Worm (Caenorhabditis elegans) whole organism, mixed stage, embryonic: ENCODE measurements around the gene C05E4.12.

Source experiments
- M03D4.4 ChIP-seq: sonication (generic microtip); optimal IDR thresholded peaks from 2 replicates; lab custom pipeline; 2017; ENCODE audit warnings: mild to moderate bottlenecking, missing genetic modification characterization, missing compliant biosample characterization
- bed-3 ChIP-seq: fragments of 200-800 bp; sonication (Bioruptor generic); optimal IDR thresholded peaks from 3 replicates; lab custom pipeline; 2018; ENCODE audit warnings: mild to moderate bottlenecking, missing genetic modification characterization, moderate library complexity, missing compliant biosample characterization
- blmp-1 ChIP-seq: fragments of 150-350 bp; optimal IDR thresholded peaks from 2 replicates; lab custom pipeline; 2014; ENCODE audit warnings: missing biosample characterization, missing genetic modification characterization
- ceh-39 ChIP-seq: fragments of 150-350 bp; optimal IDR thresholded peaks from 2 replicates; lab custom pipeline; 2014; ENCODE audit warnings: missing biosample characterization, missing genetic modification characterization
- ceh-43 ChIP-seq: fragments of 200-800 bp; sonication (Bioruptor generic); optimal IDR thresholded peaks from 2 replicates; lab custom pipeline; 2018; ENCODE audit warnings: mild to moderate bottlenecking, missing genetic modification characterization, moderate library complexity, missing compliant biosample characterization
- ceh-83 ChIP-seq: fragments of 200-800 bp; sonication (Bioruptor generic); optimal IDR thresholded peaks from 2 replicates; lab custom pipeline; 2018; ENCODE audit warnings: mild to moderate bottlenecking, missing genetic modification characterization, missing compliant biosample characterization
- ces-1 ChIP-seq: fragments of 150-350 bp; optimal IDR thresholded peaks from 2 replicates; lab custom pipeline; 2014; ENCODE audit warnings: missing biosample characterization, missing genetic modification reagents, missing genetic modification characterization
- cnd-1 ChIP-seq: fragments of 200-800 bp; sonication (Bioruptor generic); optimal IDR thresholded peaks from 2 replicates; lab custom pipeline; 2018; ENCODE audit warnings: mild to moderate bottlenecking, missing genetic modification characterization, missing compliant biosample characterization
- drap-1 ChIP-seq: fragments of 200-800 bp; sonication (Bioruptor generic); optimal IDR thresholded peaks from 3 replicates; lab custom pipeline; 2018; ENCODE audit warnings: mild to moderate bottlenecking, missing genetic modification characterization, missing compliant biosample characterization
- elt-1 ChIP-seq: sonication (generic microtip); optimal IDR thresholded peaks from 2 replicates; lab custom pipeline; 2017; ENCODE audit warnings: missing genetic modification characterization, mild to moderate bottlenecking, missing compliant biosample characterization, antibody characterized with exemption, moderate library complexity, borderline replicate concordance; ENCODE audit not compliant: insufficient read depth
- elt-3 ChIP-seq: fragments of 150-350 bp; optimal IDR thresholded peaks from 2 replicates; lab custom pipeline; 2014; ENCODE audit warnings: missing biosample characterization, missing genetic modification characterization
- flh-1 ChIP-seq: fragments of 200-800 bp; sonication (Bioruptor generic); optimal IDR thresholded peaks from 2 replicates; lab custom pipeline; 2018; ENCODE audit warnings: mild to moderate bottlenecking, missing genetic modification characterization, moderate library complexity, missing compliant biosample characterization
- ham-2 ChIP-seq: fragments of 200-800 bp; sonication (Bioruptor generic); optimal IDR thresholded peaks from 2 replicates; lab custom pipeline; 2018; ENCODE audit warnings: mild to moderate bottlenecking, missing genetic modification characterization, missing compliant biosample characterization
- hlh-1 ChIP-seq: fragments of 150-350 bp; optimal IDR thresholded peaks from 2 replicates; lab custom pipeline; 2014; ENCODE audit warnings: missing biosample characterization, missing genetic modification reagents, missing genetic modification characterization
- lin-13 ChIP-seq: fragments of 150-350 bp; optimal IDR thresholded peaks from 2 replicates; lab custom pipeline; 2014; ENCODE audit warnings: missing biosample characterization, missing genetic modification characterization
- lin-32 ChIP-seq: fragments of 200-800 bp; sonication (Bioruptor generic); optimal IDR thresholded peaks from 2 replicates; lab custom pipeline; 2018; ENCODE audit warnings: mild to moderate bottlenecking, missing genetic modification characterization, missing compliant biosample characterization
- lsy-2 ChIP-seq: fragments of 150-350 bp; optimal IDR thresholded peaks from 2 replicates; lab custom pipeline; 2014; ENCODE audit warnings: missing biosample characterization, missing genetic modification characterization
- mab-5 ChIP-seq: fragments of 150-350 bp; optimal IDR thresholded peaks from 2 replicates; lab custom pipeline; 2014; ENCODE audit warnings: missing biosample characterization, missing genetic modification characterization
- mep-1 ChIP-seq: fragments of 150-350 bp; optimal IDR thresholded peaks from 2 replicates; lab custom pipeline; 2017; ENCODE audit warnings: missing biosample characterization, missing genetic modification reagents, missing genetic modification characterization, inconsistent platforms
- mls-2 ChIP-seq: sonication (generic microtip); optimal IDR thresholded peaks from 2 replicates; lab custom pipeline; 2016; ENCODE audit warnings: mild to moderate bottlenecking, missing genetic modification characterization, moderate library complexity, missing compliant biosample characterization
- nhr-12 ChIP-seq: fragments of 150-350 bp; optimal IDR thresholded peaks from 2 replicates; lab custom pipeline; 2014; ENCODE audit warnings: missing biosample characterization, missing genetic modification characterization
- nhr-2 ChIP-seq: fragments of 150-350 bp; optimal IDR thresholded peaks from 2 replicates; lab custom pipeline; 2014; ENCODE audit warnings: missing biosample characterization, missing genetic modification characterization
- nhr-237 ChIP-seq: fragments of 150-350 bp; optimal IDR thresholded peaks from 2 replicates; lab custom pipeline; 2014; ENCODE audit warnings: missing biosample characterization, missing genetic modification characterization
- nhr-28 ChIP-seq: fragments of 150-350 bp; optimal IDR thresholded peaks from 2 replicates; lab custom pipeline; 2014; ENCODE audit warnings: missing biosample characterization, missing genetic modification characterization
- nhr-76 ChIP-seq: sonication (generic microtip); optimal IDR thresholded peaks from 2 replicates; lab custom pipeline; 2017; ENCODE audit warnings: missing biosample characterization, missing genetic modification characterization
- pha-4 ChIP-seq: fragments of 150-350 bp; optimal IDR thresholded peaks from 2 replicates; lab custom pipeline; 2018; ENCODE audit warnings: missing biosample characterization, missing genetic modification reagents, missing genetic modification characterization
- sem-2 ChIP-seq: fragments of 200-800 bp; sonication (Bioruptor generic); optimal IDR thresholded peaks from 2 replicates; lab custom pipeline; 2018; ENCODE audit warnings: mild to moderate bottlenecking, missing genetic modification characterization, missing compliant biosample characterization
- snpc-4 ChIP-seq: fragments of 150-350 bp; optimal IDR thresholded peaks from 2 replicates; lab custom pipeline; 2014; ENCODE audit warnings: missing biosample characterization, missing genetic modification characterization
- sptf-1 ChIP-seq: sonication (generic microtip); optimal IDR thresholded peaks from 2 replicates; lab custom pipeline; 2017; ENCODE audit warnings: mild to moderate bottlenecking, missing genetic modification characterization, moderate library complexity, missing compliant biosample characterization
- tbx-8 ChIP-seq: fragments of 200-800 bp; sonication (Bioruptor generic); optimal IDR thresholded peaks from 2 replicates; lab custom pipeline; 2018; ENCODE audit warnings: mild to moderate bottlenecking, missing genetic modification characterization, moderate library complexity, missing compliant biosample characterization
- unc-120 ChIP-seq: sonication (generic microtip); optimal IDR thresholded peaks from 2 replicates; lab custom pipeline; 2017; ENCODE audit warnings: missing genetic modification characterization, missing compliant biosample characterization; ENCODE audit not compliant: poor library complexity, severe bottlenecking
- unc-39 ChIP-seq: fragments of 150-350 bp; optimal IDR thresholded peaks from 2 replicates; lab custom pipeline; 2014; ENCODE audit warnings: missing biosample characterization, missing genetic modification characterization
- unc-62 ChIP-seq: fragments of 150-350 bp; optimal IDR thresholded peaks from 2 replicates; lab custom pipeline; 2014; ENCODE audit warnings: missing biosample characterization, missing genetic modification reagents, missing genetic modification characterization
- zip-8 ChIP-seq: fragments of 150-350 bp; optimal IDR thresholded peaks from 2 replicates; lab custom pipeline; 2014; ENCODE audit warnings: missing biosample characterization, missing genetic modification characterization
- ztf-11 ChIP-seq: fragments of 150-350 bp; optimal IDR thresholded peaks from 2 replicates; lab custom pipeline; 2014; ENCODE audit warnings: missing biosample characterization, missing genetic modification characterization

C05E4.12 gene

ce11 chrV:777285-777684, 15.5 kb upstream of the C05E4.12 start, which contains the start of gene R09E12.9:
R09E12.9 (plus strand) TSS chrV:777600.
- no peak for TF ChIP-seq snpc-4
- TF ChIP-seq nhr-28 (tag; lab: Kevin White, UChicago): peak; percentile 83

DNA sequence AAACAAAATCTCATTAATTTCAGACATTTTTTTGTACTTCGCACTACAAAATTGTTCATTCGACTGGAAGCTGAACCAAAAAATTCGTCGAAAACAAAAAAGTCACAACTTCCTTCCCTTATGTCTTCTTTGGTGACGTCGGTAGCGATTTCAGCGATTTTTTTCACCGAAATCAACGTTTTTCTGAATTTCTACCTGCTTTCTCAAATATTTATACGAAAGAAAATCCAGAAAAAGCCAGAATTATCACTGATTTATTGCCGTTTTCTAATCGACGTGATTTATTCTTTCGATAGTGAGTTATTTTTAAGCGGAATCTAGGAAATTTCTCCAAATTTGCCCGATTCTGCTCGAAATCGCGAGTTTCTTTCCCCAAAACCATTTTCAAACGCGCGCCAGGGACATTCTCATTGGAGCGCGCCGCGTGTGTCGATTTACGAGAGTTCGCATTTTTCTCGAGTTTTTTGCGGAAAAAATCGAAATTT, 13.1 kb upstream of the C05E4.12 start, which contains the start of gene srbc-58:
srbc-58 (plus strand) TSS at position 121 of the 485 bp plus-strand sequence.
- TF ChIP-seq mls-2 (tag; lab: Kevin White, UChicago) (no peak), mep-1 (tag; lab: Kevin White, UChicago) (peak; percentile 16), blmp-1 (tag; lab: Kevin White, UChicago) (no peak), snpc-4 (no peak), hlh-1 (tag; lab: Kevin White, UChicago) (no peak), sem-2 (GFP tag; lab: Kevin White, UChicago) (no peak), nhr-76 (tag; lab: Kevin White, UChicago) (no peak), unc-120 (tag; lab: Kevin White, UChicago) (no peak)
- TF ChIP-seq, all 35 proteins: peak for 1

ce11 chrV:774341-774740, 12.6 kb upstream of the C05E4.12 start:
- TF ChIP-seq ces-1 (no peak), pha-4 (tag; lab: Kevin White, UChicago) (no peak), ham-2 (GFP tag; lab: Kevin White, UChicago) (no peak), mls-2 (tag; lab: Kevin White, UChicago) (no peak), nhr-12 (tag; lab: Kevin White, UChicago) (no peak), lsy-2 (tag; lab: Kevin White, UChicago) (no peak), sem-2 (GFP tag; lab: Kevin White, UChicago) (no peak), hlh-1 (tag; lab: Kevin White, UChicago) (no peak), zip-8 (tag; lab: Kevin White, UChicago) (no peak), ceh-39 (tag; lab: Kevin White, UChicago) (no peak), lin-13 (tag; lab: Kevin White, UChicago) (no peak), elt-3 (no peak), nhr-2 (no peak)

DNA sequence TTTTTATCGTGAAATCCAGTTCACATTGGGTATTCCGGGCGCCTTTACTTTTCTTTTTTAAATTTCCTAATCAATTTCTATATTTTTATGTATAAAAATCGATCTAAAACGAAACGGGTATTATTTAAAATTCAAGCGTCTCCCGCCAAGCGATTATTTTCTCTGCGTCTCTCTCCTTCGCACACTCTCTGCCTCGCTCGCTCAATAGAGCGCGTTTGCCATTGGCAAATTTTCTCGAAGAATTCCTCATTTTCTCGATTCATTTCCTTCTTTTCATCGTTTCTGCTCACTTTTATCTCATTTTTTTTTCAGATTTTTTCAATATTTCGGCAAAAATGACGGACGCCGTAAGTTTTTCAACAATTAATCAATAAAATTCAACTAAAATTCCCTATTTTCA, 11.5 kb upstream of the C05E4.12 start, which contains the start of gene sti-1:
sti-1 (plus strand) TSS at position 263 of the 400 bp plus-strand sequence.
- no peak for TF ChIP-seq tbx-8
- peak; percentile 87 for TF ChIP-seq nhr-237 (tag; lab: Kevin White, UChicago)
- TF ChIP-seq lin-32 (GFP tag; lab: Kevin White, UChicago): no peak
- no peak for TF ChIP-seq ceh-83 (GFP tag; lab: Kevin White, UChicago)
- no peak for TF ChIP-seq drap-1 (GFP tag; lab: Kevin White, UChicago)
- TF ChIP-seq ztf-11 (tag; lab: Kevin White, UChicago): no peak
- TF ChIP-seq M03D4.4 (tag; lab: Kevin White, UChicago): peak; percentile 5
- TF ChIP-seq nhr-76 (tag; lab: Kevin White, UChicago): no peak
- TF ChIP-seq nhr-28 (tag; lab: Kevin White, UChicago): no peak
- TF ChIP-seq zip-8 (tag; lab: Kevin White, UChicago): no peak
- no peak for TF ChIP-seq bed-3
- peak; percentile 84 for TF ChIP-seq ceh-39 (tag; lab: Kevin White, UChicago)
- no peak for TF ChIP-seq ham-2 (GFP tag; lab: Kevin White, UChicago)
- TF ChIP-seq unc-39 (tag; lab: Kevin White, UChicago): no peak
- peak; percentile 49 for TF ChIP-seq sptf-1 (tag; lab: Kevin White, UChicago)
- TF ChIP-seq mep-1 (tag; lab: Kevin White, UChicago): peak; percentile 94
- peak; percentile 50 for TF ChIP-seq unc-120 (tag; lab: Kevin White, UChicago)
- peak; percentile 19 for TF ChIP-seq hlh-1 (tag; lab: Kevin White, UChicago)
- peak; percentile 70 for TF ChIP-seq pha-4 (tag; lab: Kevin White, UChicago)
- TF ChIP-seq snpc-4: no peak
- peak; percentile 77 for TF ChIP-seq mab-5 (tag; lab: Kevin White, UChicago)
- no peak for TF ChIP-seq elt-3
- peak; percentile 48 for TF ChIP-seq unc-62 (GFP tag; lab: Kevin White, UChicago)
- TF ChIP-seq elt-1 (tag; lab: Kevin White, UChicago): no peak
- TF ChIP-seq nhr-2: peak; percentile 38
- peak; percentile 26 for TF ChIP-seq mls-2 (tag; lab: Kevin White, UChicago)
- TF ChIP-seq cnd-1 (tag; lab: Kevin White, UChicago): no peak
- TF ChIP-seq lin-13 (tag; lab: Kevin White, UChicago): peak; percentile 69
- TF ChIP-seq flh-1 (GFP tag; lab: Kevin White, UChicago): no peak
- peak; percentile 78 for TF ChIP-seq lsy-2 (tag; lab: Kevin White, UChicago)
- TF ChIP-seq blmp-1 (tag; lab: Kevin White, UChicago): no peak
- TF ChIP-seq ceh-43: no peak
- TF ChIP-seq ces-1: peak; percentile 78
- no peak for TF ChIP-seq sem-2 (GFP tag; lab: Kevin White, UChicago)
- TF ChIP-seq, all 35 proteins: peak for 15
